Worm (Caenorhabditis elegans): Measurements from ENCODE around the gene odr-2.

odr-2 gene

ce11 chrV:7072309-7072708 is 31.0 kb upstream of the odr-2 start, which contains the start of gene F27B10.1:
Gene F27B10.1 (plus strand): TSS chrV:7072609.
- no peak for TF ChIP-seq hmbx-1 (tag; optimal IDR thresholded peaks at IDR 0.05)

DNA sequence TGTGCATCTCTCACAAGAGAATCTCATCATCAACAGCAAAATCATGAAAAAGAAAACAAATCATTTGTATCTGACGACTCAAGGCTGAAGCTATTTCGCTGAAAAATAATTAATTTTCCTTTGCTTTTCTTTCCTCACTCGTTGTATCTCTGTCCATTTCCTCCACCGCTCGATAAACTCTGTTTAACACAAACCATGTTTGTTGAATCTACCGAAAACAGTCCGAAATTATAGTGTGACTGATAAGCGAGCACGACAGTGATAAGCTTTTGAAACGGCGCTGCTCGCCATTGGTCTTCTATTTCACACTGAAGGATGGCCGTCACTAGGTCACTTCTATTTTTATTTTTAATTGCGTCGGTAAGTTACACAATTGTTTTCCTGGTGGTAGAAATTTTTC is 27.7 kb upstream of the odr-2 start, which contains the start of gene npa-1:
TSS of gene npa-1 (plus strand) at position 142 of the 400 bp plus-strand sequence.
- TF ChIP-seq ceh-36 (tag; optimal IDR thresholded peaks at IDR 0.05): no peak
- TF ChIP-seq tra-4 (tag; optimal IDR thresholded peaks at IDR 0.05): no peak
- no peak for TF ChIP-seq F13C5.2 (tag; optimal IDR thresholded peaks at IDR 0.05)
- TF ChIP-seq tbx-11 (GFP tag; IDR thresholded peaks at IDR 0.05): no peak
- TF ChIP-seq scrt-1 (GFP tag; IDR thresholded peaks at IDR 0.05): no peak
- no peak for TF ChIP-seq hmg-4 (GFP tag; optimal IDR thresholded peaks at IDR 0.05)
- no peak for TF ChIP-seq B0310.2 (tag; optimal IDR thresholded peaks at IDR 0.05)
- no peak for TF ChIP-seq tbx-37 (GFP tag; conservative IDR thresholded peaks at IDR 0.05)
- no peak for TF ChIP-seq aly-1 (tag; optimal IDR thresholded peaks at IDR 0.05)
- no peak for TF ChIP-seq sea-1 (GFP tag; conservative IDR thresholded peaks at IDR 0.05)
- no peak for TF ChIP-seq ama-1 (optimal IDR thresholded peaks at IDR 0.05)
- no peak for TF ChIP-seq hmbx-1 (tag; optimal IDR thresholded peaks at IDR 0.05)
- TF ChIP-seq flt-1 (GFP tag; IDR thresholded peaks at IDR 0.05): no peak
- no peak for TF ChIP-seq ets-7 (tag; optimal IDR thresholded peaks at IDR 0.05)
- no peak for TF ChIP-seq ceh-13 (GFP tag; optimal IDR thresholded peaks at IDR 0.05)
- no peak for TF ChIP-seq hnd-1 (tag; optimal IDR thresholded peaks at IDR 0.05)
- no peak for TF ChIP-seq pes-1 (GFP tag; IDR thresholded peaks at IDR 0.05)

- TF ChIP-seq hmbx-1 (tag; optimal IDR thresholded peaks at IDR 0.05) (no peak), tbx-11 (GFP tag; IDR thresholded peaks at IDR 0.05) (no peak), B0310.2 (tag; optimal IDR thresholded peaks at IDR 0.05) (no peak), ets-7 (tag; optimal IDR thresholded peaks at IDR 0.05) (no peak), sea-1 (GFP tag; conservative IDR thresholded peaks at IDR 0.05) (no peak), hmg-4 (GFP tag; optimal IDR thresholded peaks at IDR 0.05) (no peak), ceh-36 (tag; optimal IDR thresholded peaks at IDR 0.05) (no peak), ama-1 (optimal IDR thresholded peaks at IDR 0.05) (no peak), F13C5.2 (tag; optimal IDR thresholded peaks at IDR 0.05) (no peak), hnd-1 (tag; optimal IDR thresholded peaks at IDR 0.05) (no peak), tra-4 (tag; optimal IDR thresholded peaks at IDR 0.05) (no peak), pes-1 (GFP tag; IDR thresholded peaks at IDR 0.05) (no peak), scrt-1 (GFP tag; IDR thresholded peaks at IDR 0.05) (no peak), tbx-37 (GFP tag; conservative IDR thresholded peaks at IDR 0.05) (no peak), aly-1 (tag; optimal IDR thresholded peaks at IDR 0.05) (no peak), flt-1 (GFP tag; IDR thresholded peaks at IDR 0.05) (no peak), ceh-13 (GFP tag; optimal IDR thresholded peaks at IDR 0.05) (no peak)
These were observed 27.2 kb upstream of the odr-2 start for ce11 chrV:7076161-7076560.

ce11 chrV:7078765-7079164 is 24.6 kb upstream of the odr-2 start:
- no peak for TF ChIP-seq ets-7 (tag; optimal IDR thresholded peaks at IDR 0.05)
- TF ChIP-seq pes-1 (GFP tag; IDR thresholded peaks at IDR 0.05): no peak
- no peak for TF ChIP-seq ama-1 (optimal IDR thresholded peaks at IDR 0.05)
- TF ChIP-seq hmbx-1 (tag; optimal IDR thresholded peaks at IDR 0.05): no peak
- TF ChIP-seq ceh-36 (tag; optimal IDR thresholded peaks at IDR 0.05): no peak
- TF ChIP-seq hmg-4 (GFP tag; optimal IDR thresholded peaks at IDR 0.05): no peak
- no peak for TF ChIP-seq hnd-1 (tag; optimal IDR thresholded peaks at IDR 0.05)
- TF ChIP-seq sea-1 (GFP tag; conservative IDR thresholded peaks at IDR 0.05): no peak
- no peak for TF ChIP-seq B0310.2 (tag; optimal IDR thresholded peaks at IDR 0.05)

DNA sequence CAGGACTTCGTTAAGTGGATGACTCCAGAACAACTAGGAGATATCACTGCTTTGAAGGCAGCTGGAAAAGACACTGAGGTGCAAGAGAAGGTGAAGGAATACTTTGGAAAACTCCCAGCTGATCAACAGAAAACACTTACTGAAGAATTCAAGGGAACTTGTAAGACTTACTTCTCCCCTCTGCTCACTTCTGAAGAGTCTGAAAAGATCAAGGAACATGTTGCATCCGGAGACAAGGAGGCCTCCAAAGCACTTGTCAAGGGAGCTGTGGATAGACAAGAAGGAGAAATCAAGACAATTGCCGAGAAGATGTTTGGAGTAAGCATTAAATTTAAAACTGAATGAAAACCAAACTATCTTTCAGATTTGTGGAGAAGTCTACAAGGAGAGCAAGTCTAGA is 24.0 kb upstream of the odr-2 start:
- no peak for TF ChIP-seq flt-1 (GFP tag; IDR thresholded peaks at IDR 0.05)
- no peak for TF ChIP-seq hmg-4 (GFP tag; optimal IDR thresholded peaks at IDR 0.05)
- TF ChIP-seq aly-1 (tag; optimal IDR thresholded peaks at IDR 0.05): no peak
- no peak for TF ChIP-seq ets-7 (tag; optimal IDR thresholded peaks at IDR 0.05)
- TF ChIP-seq sea-1 (GFP tag; conservative IDR thresholded peaks at IDR 0.05): no peak
- no peak for TF ChIP-seq tbx-11 (GFP tag; IDR thresholded peaks at IDR 0.05)
- TF ChIP-seq B0310.2 (tag; optimal IDR thresholded peaks at IDR 0.05): no peak
- TF ChIP-seq hnd-1 (tag; optimal IDR thresholded peaks at IDR 0.05): no peak
- no peak for TF ChIP-seq tra-4 (tag; optimal IDR thresholded peaks at IDR 0.05)
- TF ChIP-seq tbx-37 (GFP tag; conservative IDR thresholded peaks at IDR 0.05): no peak
- TF ChIP-seq F13C5.2 (tag; optimal IDR thresholded peaks at IDR 0.05): no peak
- TF ChIP-seq pes-1 (GFP tag; IDR thresholded peaks at IDR 0.05): no peak
- TF ChIP-seq scrt-1 (GFP tag; IDR thresholded peaks at IDR 0.05): no peak
- TF ChIP-seq ceh-13 (GFP tag; optimal IDR thresholded peaks at IDR 0.05): no peak
- TF ChIP-seq hmbx-1 (tag; optimal IDR thresholded peaks at IDR 0.05): no peak
- no peak for TF ChIP-seq ama-1 (optimal IDR thresholded peaks at IDR 0.05)

ce11 chrV:7084612-7085139 is 18.7 kb upstream of the odr-2 start, which contains the start of gene mys-1:
Gene mys-1 (minus strand): TSS chrV:7084662.
- TF ChIP-seq F13C5.2 (tag; optimal IDR thresholded peaks at IDR 0.05): peak; percentile 39
- TF ChIP-seq tbx-11 (GFP tag; IDR thresholded peaks at IDR 0.05): no peak
- no peak for TF ChIP-seq ets-7 (tag; optimal IDR thresholded peaks at IDR 0.05)
- TF ChIP-seq ceh-13 (GFP tag; optimal IDR thresholded peaks at IDR 0.05): no peak
- TF ChIP-seq ceh-36 (tag; optimal IDR thresholded peaks at IDR 0.05): no peak
- TF ChIP-seq tbx-37 (GFP tag; conservative IDR thresholded peaks at IDR 0.05): peak; percentile 67
- peak; percentile 43 for TF ChIP-seq hmg-4 (GFP tag; optimal IDR thresholded peaks at IDR 0.05)

- TF ChIP-seq ceh-36 (tag; optimal IDR thresholded peaks at IDR 0.05) (no peak), tbx-11 (GFP tag; IDR thresholded peaks at IDR 0.05) (no peak), flt-1 (GFP tag; IDR thresholded peaks at IDR 0.05) (no peak), F13C5.2 (tag; optimal IDR thresholded peaks at IDR 0.05) (no peak), aly-1 (tag; optimal IDR thresholded peaks at IDR 0.05) (no peak), hmbx-1 (tag; optimal IDR thresholded peaks at IDR 0.05) (no peak), ets-7 (tag; optimal IDR thresholded peaks at IDR 0.05) (no peak), sea-1 (GFP tag; conservative IDR thresholded peaks at IDR 0.05) (no peak), tbx-37 (GFP tag; conservative IDR thresholded peaks at IDR 0.05) (no peak), hmg-4 (GFP tag; optimal IDR thresholded peaks at IDR 0.05) (no peak), ceh-13 (GFP tag; optimal IDR thresholded peaks at IDR 0.05) (no peak)
These were observed 17.7 kb upstream of the odr-2 start, which contains the start of gene VC5.2 for ce11 chrV:7085518-7086104. Gene VC5.2 (plus strand): TSS chrV:7085956.

Data from whole organism, early embryonic.